Fruit fly (Drosophila melanogaster) whole organism, prepupa: Measurements from ENCODE around the gene CG33172.

Source experiments
- Blimp-1 ChIP-seq: fragments of 200-800 bp; sonication (Bioruptor generic); optimal IDR thresholded peaks from 3 replicates; lab custom pipeline; 2017; ENCODE audit warnings: missing biosample characterization, missing genetic modification characterization, mild to moderate bottlenecking, moderate library complexity, missing genetic modification reagents
- CG10631 ChIP-seq: fragments of 200-800 bp; sonication (Bioruptor generic); optimal IDR thresholded peaks from 2 replicates; lab custom pipeline; 2016; ENCODE audit warnings: missing biosample characterization, missing genetic modification characterization
- CG11294 ChIP-seq: fragments of 200-800 bp; sonication (Bioruptor generic); IDR thresholded peaks from 2 replicates; pipeline ENCODE4 v1.3.6; 2022; ENCODE audit warnings: missing biosample characterization, missing genetic modification characterization
- CG11762 ChIP-seq: fragments of 200-800 bp; sonication (Bioruptor generic); optimal IDR thresholded peaks from 3 replicates; lab custom pipeline; 2016; ENCODE audit warnings: missing biosample characterization, missing genetic modification characterization; ENCODE audit not compliant: insufficient read depth
- CG11902 ChIP-seq: fragments of 200-800 bp; sonication (Bioruptor generic); optimal IDR thresholded peaks from 3 replicates; lab custom pipeline; 2016; ENCODE audit warnings: missing biosample characterization, missing genetic modification characterization
- CG1621 ChIP-seq: fragments of 200-800 bp; sonication (Bioruptor generic); optimal IDR thresholded peaks from 3 replicates; lab custom pipeline; 2018; ENCODE audit warnings: missing biosample characterization, mild to moderate bottlenecking, missing genetic modification characterization
- CG16779 ChIP-seq: fragments of 200-800 bp; sonication (Bioruptor generic); optimal IDR thresholded peaks from 3 replicates; lab custom pipeline; 2017; ENCODE audit warnings: missing biosample characterization, mild to moderate bottlenecking, missing genetic modification characterization
- CG3032 ChIP-seq: fragments of 200-800 bp; optimal IDR thresholded peaks from 2 replicates; lab custom pipeline; 2019; ENCODE audit warnings: missing biosample characterization, mild to moderate bottlenecking, missing genetic modification characterization, moderate library complexity
- CG32006 ChIP-seq: fragments of 200-800 bp; sonication (Bioruptor generic); optimal IDR thresholded peaks from 3 replicates; lab custom pipeline; 2017; ENCODE audit warnings: missing biosample characterization, mild to moderate bottlenecking, missing genetic modification characterization
- CG34406 ChIP-seq: fragments of 200-800 bp; sonication (Bioruptor generic); optimal IDR thresholded peaks from 3 replicates; lab custom pipeline; 2016; ENCODE audit warnings: missing biosample characterization, missing genetic modification characterization
- CG3919 ChIP-seq: fragments of 200-800 bp; sonication (Bioruptor generic); optimal IDR thresholded peaks from 3 replicates; lab custom pipeline; 2016; ENCODE audit warnings: missing biosample characterization, missing genetic modification characterization
- CG6163 ChIP-seq: fragments of 200-800 bp; sonication (Bioruptor generic); IDR thresholded peaks from 3 replicates; pipeline ENCODE4 v1.3.6; 2022; ENCODE audit warnings: missing biosample characterization, missing genetic modification characterization
- CG6792 ChIP-seq: fragments of 200-800 bp; sonication (Bioruptor generic); optimal IDR thresholded peaks from 3 replicates; lab custom pipeline; 2016; ENCODE audit warnings: missing biosample characterization, missing genetic modification characterization
- CG6808 ChIP-seq: fragments of 200-800 bp; sonication (Bioruptor generic); optimal IDR thresholded peaks from 3 replicates; lab custom pipeline; 2017; ENCODE audit warnings: missing biosample characterization, missing genetic modification characterization, mild to moderate bottlenecking, moderate library complexity, missing genetic modification reagents
- CG7368 ChIP-seq: fragments of 200-800 bp; sonication (Bioruptor generic); optimal IDR thresholded peaks from 3 replicates; lab custom pipeline; 2016; ENCODE audit warnings: missing biosample characterization, missing genetic modification characterization
- CG8119 ChIP-seq: fragments of 200-800 bp; sonication (Bioruptor generic); IDR thresholded peaks from 3 replicates; pipeline ENCODE4 v1.3.6; 2022; ENCODE audit warnings: missing biosample characterization, missing genetic modification characterization
- CG8319 ChIP-seq: fragments of 200-800 bp; sonication (Bioruptor generic); optimal IDR thresholded peaks from 3 replicates; lab custom pipeline; 2016; ENCODE audit warnings: missing biosample characterization, missing genetic modification characterization
- CG8632 ChIP-seq: fragments of 200-800 bp; sonication (Bioruptor generic); optimal IDR thresholded peaks from 3 replicates; lab custom pipeline; 2016; ENCODE audit warnings: missing biosample characterization, missing genetic modification characterization
- CG9139 ChIP-seq: fragments of 200-800 bp; sonication (Bioruptor generic); optimal IDR thresholded peaks from 3 replicates; lab custom pipeline; 2017; ENCODE audit warnings: missing biosample characterization, mild to moderate bottlenecking, missing genetic modification characterization
- Eip75B ChIP-seq: fragments of 200-800 bp; sonication (Bioruptor generic); optimal IDR thresholded peaks from 3 replicates; lab custom pipeline; 2016; ENCODE audit warnings: missing biosample characterization, missing genetic modification characterization
- Eip78C ChIP-seq: fragments of 200-800 bp; sonication (Bioruptor generic); peaks from one replicate; lab custom pipeline; 2016; ENCODE audit warnings: missing biosample characterization, missing genetic modification characterization
- Eip93F ChIP-seq: fragments of 200-800 bp; sonication (Bioruptor generic); optimal IDR thresholded peaks from 2 replicates; lab custom pipeline; 2016; ENCODE audit warnings: missing biosample characterization, mild to moderate bottlenecking, missing genetic modification characterization
- Ets21C ChIP-seq: fragments of 200-800 bp; sonication (Bioruptor generic); optimal IDR thresholded peaks from 3 replicates; lab custom pipeline; 2016; ENCODE audit warnings: missing biosample characterization, missing genetic modification characterization
- Ets96B ChIP-seq: fragments of 200-800 bp; optimal IDR thresholded peaks from 2 replicates; lab custom pipeline; 2019; ENCODE audit warnings: missing biosample characterization, mild to moderate bottlenecking, missing genetic modification characterization, moderate library complexity
- Gug ChIP-seq: fragments of 200-800 bp; sonication (Bioruptor generic); IDR thresholded peaks from 2 replicates; pipeline ENCODE4 v1.3.6; 2022; ENCODE audit warnings: missing biosample characterization, missing genetic modification characterization
- Hr38 ChIP-seq: sonication (Bioruptor generic); optimal IDR thresholded peaks from 2 replicates; lab custom pipeline; 2016; ENCODE audit warnings: missing biosample characterization, missing genetic modification characterization
- Hr39 ChIP-seq: fragments of 200-800 bp; sonication (Bioruptor generic); optimal IDR thresholded peaks from 2 replicates; lab custom pipeline; 2016; ENCODE audit warnings: missing biosample characterization, missing genetic modification characterization
- Hr4 ChIP-seq: fragments of 200-800 bp; sonication (Bioruptor generic); optimal IDR thresholded peaks from 3 replicates; lab custom pipeline; 2016; ENCODE audit warnings: missing biosample characterization, missing genetic modification characterization
- Lpt ChIP-seq: fragments of 200-800 bp; sonication (Bioruptor generic); optimal IDR thresholded peaks from 3 replicates; lab custom pipeline; 2016; ENCODE audit warnings: missing biosample characterization, missing genetic modification characterization
- Met ChIP-seq: fragments of 200-800 bp; sonication (Bioruptor generic); optimal IDR thresholded peaks from 3 replicates; lab custom pipeline; 2016; ENCODE audit warnings: missing biosample characterization, missing genetic modification characterization
- OdsH ChIP-seq: fragments of 200-800 bp; sonication (Bioruptor generic); optimal IDR thresholded peaks from 3 replicates; lab custom pipeline; 2016; ENCODE audit warnings: missing biosample characterization, missing genetic modification characterization
- Smox ChIP-seq: fragments of 200-800 bp; sonication (Bioruptor generic); optimal IDR thresholded peaks from 3 replicates; lab custom pipeline; 2016; ENCODE audit warnings: missing biosample characterization, missing genetic modification characterization
- Sox102F ChIP-seq: fragments of 200-800 bp; sonication (Bioruptor generic); optimal IDR thresholded peaks from 2 replicates; lab custom pipeline; 2016; ENCODE audit warnings: missing biosample characterization, mild to moderate bottlenecking, missing genetic modification characterization
- Sox14 ChIP-seq: fragments of 200-800 bp; sonication (Bioruptor generic); optimal IDR thresholded peaks from 3 replicates; lab custom pipeline; 2016; ENCODE audit warnings: missing biosample characterization, missing genetic modification characterization
- Sox15 ChIP-seq: fragments of 200-800 bp; sonication (Bioruptor generic); optimal IDR thresholded peaks from 3 replicates; lab custom pipeline; 2016; ENCODE audit warnings: missing biosample characterization, missing genetic modification characterization
- achi ChIP-seq: fragments of 200-800 bp; sonication (Bioruptor generic); optimal IDR thresholded peaks from 3 replicates; lab custom pipeline; 2016; ENCODE audit warnings: missing biosample characterization, missing genetic modification characterization
- acj6 ChIP-seq: fragments of 200-800 bp; sonication (Bioruptor generic); optimal IDR thresholded peaks from 3 replicates; lab custom pipeline; 2016; ENCODE audit warnings: missing biosample characterization, missing genetic modification characterization
- cyc ChIP-seq: fragments of 200-800 bp; sonication (Bioruptor generic); optimal IDR thresholded peaks from 3 replicates; lab custom pipeline; 2016; ENCODE audit warnings: missing biosample characterization, missing genetic modification characterization
- dac ChIP-seq: fragments of 200-800 bp; sonication (Bioruptor generic); optimal IDR thresholded peaks from 2 replicates; lab custom pipeline; 2017; ENCODE audit warnings: missing biosample characterization, mild to moderate bottlenecking, missing genetic modification characterization
- dsx ChIP-seq: fragments of 200-800 bp; optimal IDR thresholded peaks from 3 replicates; lab custom pipeline; 2019; ENCODE audit warnings: missing biosample characterization, mild to moderate bottlenecking, missing genetic modification characterization, moderate library complexity; ENCODE audit not compliant: poor library complexity, severe bottlenecking
- eg ChIP-seq: fragments of 200-800 bp; sonication (Bioruptor generic); IDR thresholded peaks from 3 replicates; pipeline ENCODE4 v1.3.6; 2022; ENCODE audit warnings: missing biosample characterization, missing genetic modification characterization
- esn ChIP-seq: fragments of 200-800 bp; sonication (Bioruptor generic); optimal IDR thresholded peaks from 2 replicates; lab custom pipeline; 2016; ENCODE audit warnings: missing biosample characterization, mild to moderate bottlenecking, missing genetic modification characterization, moderate library complexity
- fd59A ChIP-seq: fragments of 200-800 bp; sonication (Bioruptor generic); optimal IDR thresholded peaks from 2 replicates; lab custom pipeline; 2017; ENCODE audit warnings: missing biosample characterization, mild to moderate bottlenecking, missing genetic modification characterization, missing genetic modification reagents
- fd85E ChIP-seq: fragments of 200-800 bp; sonication (Bioruptor generic); optimal IDR thresholded peaks from 3 replicates; lab custom pipeline; 2016; ENCODE audit warnings: missing biosample characterization, missing genetic modification characterization
- fkh ChIP-seq: fragments of 200-800 bp; sonication (Bioruptor generic); optimal IDR thresholded peaks from 3 replicates; lab custom pipeline; 2017; ENCODE audit warnings: missing biosample characterization, mild to moderate bottlenecking, missing genetic modification characterization, moderate library complexity
- net ChIP-seq: fragments of 200-800 bp; sonication (Bioruptor generic); optimal IDR thresholded peaks from 3 replicates; lab custom pipeline; 2016; ENCODE audit warnings: missing biosample characterization, missing genetic modification characterization
- pdm3 ChIP-seq: fragments of 200-800 bp; sonication (Bioruptor generic); optimal IDR thresholded peaks from 3 replicates; lab custom pipeline; 2016; ENCODE audit warnings: missing biosample characterization, missing genetic modification characterization
- spab ChIP-seq: fragments of 200-800 bp; sonication (Bioruptor generic); optimal IDR thresholded peaks from 2 replicates; lab custom pipeline; 2017; ENCODE audit warnings: missing biosample characterization, mild to moderate bottlenecking, missing genetic modification characterization, missing genetic modification reagents
- ss ChIP-seq, 2 experiments: fragments of 200-800 bp; sonication (Bioruptor generic); optimal IDR thresholded peaks; 2 replicates in 1 of 2; 3 replicates in 1 of 2; lab custom pipeline; 2017 to 2018; ENCODE audit warnings: mild to moderate bottlenecking in 2 of 2, missing biosample characterization in 2 of 2, missing genetic modification characterization in 2 of 2, moderate library complexity in 1 of 2
- svp ChIP-seq: fragments of 200-800 bp; sonication (Bioruptor generic); peaks from one replicate; lab custom pipeline; 2016; ENCODE audit warnings: missing biosample characterization, missing genetic modification characterization
- topi ChIP-seq: fragments of 200-800 bp; sonication (Bioruptor generic); optimal IDR thresholded peaks from 3 replicates; lab custom pipeline; 2016; ENCODE audit warnings: missing biosample characterization, missing genetic modification characterization

CG33172 gene

DNA sequence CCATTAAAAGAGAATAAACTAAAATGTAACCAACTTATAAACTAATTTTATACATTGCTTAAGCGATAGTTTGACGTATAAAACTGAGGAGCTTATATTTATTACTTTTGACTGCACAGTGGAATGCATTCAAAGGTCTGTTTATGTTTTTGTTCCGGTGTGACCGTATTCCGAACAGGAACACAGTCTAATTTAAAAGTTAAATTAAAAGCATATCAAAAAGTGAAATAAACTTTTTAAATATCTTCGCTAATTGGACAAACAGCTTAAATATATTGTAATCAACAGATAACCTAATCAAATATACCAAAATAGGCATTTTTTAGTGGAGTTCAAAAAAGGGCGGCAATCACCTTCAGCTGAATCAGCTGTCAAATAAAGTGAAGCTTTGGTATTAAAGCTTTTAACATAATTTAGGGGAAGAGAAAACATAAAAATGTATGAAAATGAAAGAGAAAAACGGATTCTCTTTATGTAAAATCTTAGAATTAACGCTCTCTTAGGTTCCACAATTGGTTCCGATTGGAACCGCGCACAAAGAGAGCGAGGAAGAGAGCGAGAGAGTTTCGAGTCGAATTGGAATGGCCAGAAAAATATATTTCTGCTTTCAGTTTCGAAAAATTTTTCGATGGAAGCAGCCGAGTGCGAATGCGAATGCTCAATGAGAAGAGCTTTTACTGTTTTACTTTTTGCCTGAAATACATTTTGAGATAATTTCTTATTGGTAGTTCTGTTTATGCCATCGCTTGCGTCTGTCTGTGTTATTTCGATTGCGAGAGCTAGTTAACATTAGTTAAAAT lies 34.5 kb downstream of the CG33172 start, which contains the start of the genes PGRP-LE and sd:
PGRP-LE (minus strand) TSS at position 117 of the 800 bp plus-strand sequence.
sd (plus strand) TSS at position 607 of the 800 bp plus-strand sequence.
- TF ChIP-seq CG7368 (GFP tag; lab: Kevin White, UChicago) (no peak), fkh (GFP tag; lab: Kevin White, UChicago) (no peak), Sox102F (peak; percentile 40), Smox (GFP tag; lab: Kevin White, UChicago) (peak; percentile 13), CG8119 (GFP tag; lab: Robert Waterston, UW) (0 out of 3 replicates have a peak, but pooled peaks have one; percentile 14), eg (no peak), net (GFP tag; lab: Kevin White, UChicago) (no peak), Gug (GFP tag; lab: Robert Waterston, UW) (no peak), CG9139 (peak; percentile 34), Hr39 (GFP tag; lab: Kevin White, UChicago) (no peak), CG3919 (no peak), pdm3 (GFP tag; lab: Kevin White, UChicago) (no peak), OdsH (peak; percentile 11), CG32006 (GFP tag; lab: Kevin White, UChicago) (no peak), CG11902 (no peak), CG10631 (GFP tag; lab: Kevin White, UChicago) (no peak), CG11294 (no peak), dac (GFP tag; lab: Kevin White, UChicago) (no peak), Ets21C (GFP tag; lab: Kevin White, UChicago) (no peak), topi (no peak), CG34406 (GFP tag; lab: Kevin White, UChicago) (no peak), cyc (no peak), acj6 (GFP tag; lab: Kevin White, UChicago) (no peak), Met (GFP tag; lab: Kevin White, UChicago) (no peak), esn (GFP tag; lab: Kevin White, UChicago) (no peak), Sox15 (GFP tag; lab: Kevin White, UChicago) (no peak), CG8319 (GFP tag; lab: Kevin White, UChicago) (no peak), fd85E (GFP tag; lab: Kevin White, UChicago) (no peak), Ets96B (tag; lab: Kevin White, UChicago) (no peak), ss (GFP tag; optimal IDR thresholded peaks at IDR 0.05; lab: Kevin White, UChicago) (no peak), fd59A (GFP tag; lab: Kevin White, UChicago) (no peak), dsx (no peak), CG6808 (GFP tag; lab: Kevin White, UChicago) (no peak), Sox14 (no peak), spab (no peak), svp (GFP tag; lab: Kevin White, UChicago) (peak; percentile 53), CG3032 (no peak), Eip75B (GFP tag; lab: Kevin White, UChicago) (no peak), Blimp-1 (GFP tag; lab: Kevin White, UChicago) (peak; percentile 22), CG6792 (GFP tag; lab: Kevin White, UChicago) (no peak), CG6163 (GFP tag; lab: Robert Waterston, UW) (peak; percentile 29; the same call in 1 of the 3 replicates), Hr38 (GFP tag; lab: Kevin White, UChicago) (no peak), CG11762 (no peak), CG16779 (tag; lab: Kevin White, UChicago) (no peak), CG8632 (GFP tag; lab: Kevin White, UChicago) (no peak), Eip93F (GFP tag; lab: Kevin White, UChicago) (no peak), Eip78C (GFP tag; lab: Kevin White, UChicago) (peak; percentile 71), CG1621 (tag; lab: Kevin White, UChicago) (no peak), Lpt (no peak), achi (GFP tag; lab: Kevin White, UChicago) (peak; percentile 34), Hr4 (no peak)
